Worm (Caenorhabditis elegans): ENCODE measurements around the gene cutl-27.

DNA sequence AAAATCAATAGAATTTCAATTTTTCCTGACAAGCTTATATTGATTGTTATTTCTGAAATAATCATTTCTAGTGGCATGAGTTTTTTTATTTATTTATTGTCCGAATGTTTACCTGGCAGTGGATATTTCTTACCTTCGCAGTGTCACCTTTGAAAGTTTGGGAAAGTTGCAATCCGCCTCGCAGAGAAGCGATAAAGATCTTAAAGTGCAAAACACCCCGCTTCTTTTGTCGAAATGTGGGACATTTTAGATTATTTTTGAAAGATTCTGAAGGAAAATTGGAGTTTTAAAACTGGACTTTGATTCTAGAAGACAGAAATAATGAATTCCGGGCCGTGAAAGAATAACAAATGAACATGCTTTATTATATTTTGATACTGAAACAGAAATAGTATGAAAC is 30.4 kb downstream of the cutl-27 start:
- no peak for TF ChIP-seq pros-1 (tag; optimal IDR thresholded peaks at IDR 0.05)
- no peak for TF ChIP-seq ceh-24 (tag; optimal IDR thresholded peaks at IDR 0.05)
- TF ChIP-seq elt-2 (tag; optimal IDR thresholded peaks at IDR 0.05) = no peak
- no peak for TF ChIP-seq nhr-11 (tag; optimal IDR thresholded peaks at IDR 0.05)
- TF ChIP-seq gmeb-2 (tag; optimal IDR thresholded peaks at IDR 0.05) = no peak
- TF ChIP-seq sdc-2 (tag; optimal IDR thresholded peaks at IDR 0.05) = no peak
- TF ChIP-seq hlh-13 (GFP tag; optimal IDR thresholded peaks at IDR 0.05) = no peak
- no peak for TF ChIP-seq ceh-31 (tag; optimal IDR thresholded peaks at IDR 0.05)
- no peak for TF ChIP-seq zip-5 (tag; optimal IDR thresholded peaks at IDR 0.05)
- TF ChIP-seq nhr-232 (tag; optimal IDR thresholded peaks at IDR 0.05) = no peak
- TF ChIP-seq dmd-4 (tag; optimal IDR thresholded peaks at IDR 0.05; ENCODE audit: borderline replicate concordance) = no peak
- no peak for TF ChIP-seq ref-2 (tag; optimal IDR thresholded peaks at IDR 0.05)
